Worm (Caenorhabditis elegans): ENCODE results near the gene T16G12.1.

ce11 chrIII:10025989-10026388 is 23.7 kb downstream of the T16G12.1 start, which contains the start of gene ins-22:
- no peak for TF ChIP-seq T22C8.4 (GFP tag; IDR thresholded peaks at IDR 0.05)
- TF ChIP-seq tab-1 (GFP tag; IDR thresholded peaks at IDR 0.05) = no peak
- no peak for TF ChIP-seq klf-2 (GFP tag; conservative IDR thresholded peaks at IDR 0.05)
- no peak for TF ChIP-seq ztf-29 (GFP tag; IDR thresholded peaks at IDR 0.05)

Data from whole organism, midembryonic.